Worm (Caenorhabditis elegans): ENCODE results near the gene tpk-1.

tpk-1 gene

DNA sequence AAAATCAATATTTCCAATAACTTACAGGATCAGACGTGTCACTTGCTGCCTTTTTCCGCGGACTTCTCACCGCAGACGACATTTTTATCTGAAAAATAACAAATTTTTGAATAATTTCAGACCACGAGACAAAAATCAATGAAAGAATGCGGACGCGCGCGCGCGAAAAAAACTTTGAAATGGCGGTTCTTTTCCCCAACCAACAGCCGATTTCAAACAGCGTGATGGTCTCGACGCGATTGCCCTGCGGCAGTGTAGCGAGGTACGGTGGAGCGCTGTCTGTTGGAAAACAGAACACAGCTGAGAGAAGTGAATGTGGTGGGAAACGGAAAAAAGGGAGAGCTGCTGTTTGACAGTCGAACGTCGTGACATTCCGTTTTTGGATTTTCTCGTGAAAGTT lies 7.9 kb upstream of the tpk-1 start, which contains the start of gene lin-9 (continued):
- TF ChIP-seq lsy-2 (tag; optimal IDR thresholded peaks at IDR 0.05), result peak; percentile 100
- TF ChIP-seq ets-5 (GFP tag; IDR thresholded peaks at IDR 0.05), result no peak
- peak; percentile 99 for TF ChIP-seq snu-23 (GFP tag; optimal IDR thresholded peaks at IDR 0.05)
- peak; percentile 90 for TF ChIP-seq aly-2 (tag; optimal IDR thresholded peaks at IDR 0.05)
- TF ChIP-seq jun-1 (tag; optimal IDR thresholded peaks at IDR 0.05), result peak; percentile 92
- peak; percentile 93 for TF ChIP-seq mab-9 (GFP tag; IDR thresholded peaks at IDR 0.05)
- peak; percentile 98 for TF ChIP-seq rnt-1 (tag; optimal IDR thresholded peaks at IDR 0.05)
- TF ChIP-seq nhr-71 (tag; optimal IDR thresholded peaks at IDR 0.05), result peak; percentile 98
- TF ChIP-seq nhr-85 (tag), result peak; percentile 96
- peak; percentile 20 to 37 for TF ChIP-seq egl-27 (tag; optimal IDR thresholded peaks at IDR 0.05)
- TF ChIP-seq fkh-10 (GFP tag; optimal IDR thresholded peaks at IDR 0.05), result peak; percentile 85
- no peak for TF ChIP-seq sptf-1 (tag; optimal IDR thresholded peaks at IDR 0.05)
- TF ChIP-seq grh-1 (GFP tag; IDR thresholded peaks at IDR 0.05), result peak; percentile 95
- peak; percentile 97 for TF ChIP-seq irx-1 (tag; optimal IDR thresholded peaks at IDR 0.05)
- TF ChIP-seq ceh-90 (tag; optimal IDR thresholded peaks at IDR 0.05), result peak; percentile 56
- no peak for TF ChIP-seq alr-1 (tag; optimal IDR thresholded peaks at IDR 0.05; ENCODE audit: borderline replicate concordance)
- TF ChIP-seq lin-15B (tag; optimal IDR thresholded peaks at IDR 0.05), result peak; percentile 98
- TF ChIP-seq dpl-1 (GFP tag; optimal IDR thresholded peaks at IDR 0.05), result peak; percentile 96 to 97 (median 96)
- peak; percentile 96 to 97 for TF ChIP-seq efl-1 (optimal IDR thresholded peaks at IDR 0.05)
- TF ChIP-seq efl-1 (GFP tag; optimal IDR thresholded peaks at IDR 0.05 in 1 of 2), result peak; percentile 95 to 100
- peak; percentile 30 for TF ChIP-seq nhr-12 (tag; optimal IDR thresholded peaks at IDR 0.05)
- peak; percentile 88 for TF ChIP-seq nhr-11 (tag; optimal IDR thresholded peaks at IDR 0.05)
- TF ChIP-seq aha-1 (tag; optimal IDR thresholded peaks at IDR 0.05), result peak; percentile 50
- TF ChIP-seq unc-62 (GFP tag; optimal IDR thresholded peaks at IDR 0.05), result no peak
- peak; percentile 71 for TF ChIP-seq unc-130 (tag; optimal IDR thresholded peaks at IDR 0.05)
- peak; percentile 79 for TF ChIP-seq snpc-4 (tag; optimal IDR thresholded peaks at IDR 0.05)
- peak; percentile 97 for TF ChIP-seq mep-1 (tag; optimal IDR thresholded peaks at IDR 0.05)
- TF ChIP-seq Y116A8C.19 (tag; optimal IDR thresholded peaks at IDR 0.05; ENCODE audit: borderline replicate concordance), result no peak
- TF ChIP-seq ceh-82 (tag; optimal IDR thresholded peaks at IDR 0.05), result peak; percentile 90 to 98 (median 95)
- peak; percentile 62 for TF ChIP-seq vab-15 (tag; optimal IDR thresholded peaks at IDR 0.05)
- TF ChIP-seq F16B12.6 (tag; optimal IDR thresholded peaks at IDR 0.05), result peak; percentile 74
- peak; percentile 97 to 98 for TF ChIP-seq lin-35 (GFP tag; optimal IDR thresholded peaks at IDR 0.05)

DNA sequence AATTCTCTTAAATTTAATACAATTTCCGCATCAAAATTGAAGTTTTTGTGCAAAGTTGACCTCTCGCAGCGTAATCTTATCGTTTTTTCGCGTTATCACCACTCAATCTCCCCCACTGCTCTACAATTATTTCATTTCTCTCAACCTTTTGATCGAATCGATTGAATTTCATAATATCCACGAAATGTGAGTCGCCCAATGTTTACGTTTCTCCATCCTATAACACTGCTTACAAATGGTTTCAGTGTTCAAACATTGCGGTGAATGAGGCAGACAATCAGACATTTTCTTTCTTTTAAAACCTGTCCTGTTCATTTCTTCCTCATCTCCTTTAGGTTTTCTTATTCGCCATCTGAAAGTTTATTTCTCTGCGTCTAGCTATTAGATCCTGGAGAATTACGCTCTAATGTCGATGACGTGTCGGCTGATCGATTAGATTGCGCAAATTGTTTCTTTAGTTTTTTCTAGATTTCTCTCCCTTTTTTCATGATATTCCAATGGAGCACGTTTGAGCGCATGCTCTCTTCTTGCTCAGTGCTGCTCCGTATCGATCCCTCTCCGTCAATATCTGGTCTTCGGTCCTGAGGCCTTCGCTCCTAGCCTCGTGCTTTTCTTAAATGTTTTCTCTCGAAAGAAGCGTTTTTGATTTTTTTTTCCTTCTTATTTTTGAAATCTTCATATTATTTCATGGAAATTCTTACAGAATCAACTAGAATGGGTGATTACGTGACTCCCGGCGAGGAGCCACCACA lies 6.9 kb upstream of the tpk-1 start, which contains the start of gene unc-32:
Gene unc-32, plus strand, starts transcription at position 702 of the 752 bp plus-strand sequence.
- peak; percentile 37 for TF ChIP-seq nhr-85 (tag)
- TF ChIP-seq jun-1 (tag; optimal IDR thresholded peaks at IDR 0.05), result no peak
- TF ChIP-seq mep-1 (tag; optimal IDR thresholded peaks at IDR 0.05), result peak; percentile 63
- TF ChIP-seq nhr-71 (tag; optimal IDR thresholded peaks at IDR 0.05), result peak; percentile 65
- no peak for TF ChIP-seq nhr-11 (tag; optimal IDR thresholded peaks at IDR 0.05)
- peak; percentile 41 to 47 for TF ChIP-seq lin-35 (GFP tag; optimal IDR thresholded peaks at IDR 0.05)
- TF ChIP-seq snu-23 (GFP tag; optimal IDR thresholded peaks at IDR 0.05), result peak; percentile 56
- TF ChIP-seq skn-1 (tag; optimal IDR thresholded peaks at IDR 0.05), result peak; percentile 50
- TF ChIP-seq nhr-77 (tag; optimal IDR thresholded peaks at IDR 0.05), result no peak
- TF ChIP-seq nhr-12 (tag; optimal IDR thresholded peaks at IDR 0.05), result no peak
- TF ChIP-seq ceh-82 (tag; optimal IDR thresholded peaks at IDR 0.05), result peak in 2 of 3 experiments; percentile 26 to 72
- TF ChIP-seq lsy-2 (tag; optimal IDR thresholded peaks at IDR 0.05), result peak; percentile 19 to 70
- TF ChIP-seq lin-15B (tag; optimal IDR thresholded peaks at IDR 0.05), result peak; percentile 58
- TF ChIP-seq xbp-1 (tag; optimal IDR thresholded peaks at IDR 0.05), result peak; percentile 28
- peak; percentile 35 for TF ChIP-seq swsn-7 (tag; optimal IDR thresholded peaks at IDR 0.05)
- TF ChIP-seq efl-1 (optimal IDR thresholded peaks at IDR 0.05), result peak; percentile 39 to 40
- TF ChIP-seq efl-1 (GFP tag; optimal IDR thresholded peaks at IDR 0.05 in 1 of 2), result peak; percentile 35 to 37
- peak; percentile 44 for TF ChIP-seq nhr-47 (tag; optimal IDR thresholded peaks at IDR 0.05)
- TF ChIP-seq grh-1 (GFP tag; IDR thresholded peaks at IDR 0.05), result no peak
- TF ChIP-seq mdl-1 (tag; optimal IDR thresholded peaks at IDR 0.05), result peak in 1 of 2 experiments; percentile 18
- peak; percentile 40 for TF ChIP-seq unc-86 (tag; optimal IDR thresholded peaks at IDR 0.05)
- peak; percentile 80 for TF ChIP-seq fkh-8 (tag; optimal IDR thresholded peaks at IDR 0.05)
- TF ChIP-seq fkh-10 (GFP tag; optimal IDR thresholded peaks at IDR 0.05), result peak; percentile 33
- TF ChIP-seq ceh-88 (GFP tag; IDR thresholded peaks at IDR 0.05), result no peak
- no peak for TF ChIP-seq unc-98 (GFP tag; IDR thresholded peaks at IDR 0.05)
- TF ChIP-seq fkh-4 (tag; optimal IDR thresholded peaks at IDR 0.05; ENCODE audit: borderline replicate concordance), result no peak
- peak; percentile 41 for TF ChIP-seq dsc-1 (tag; optimal IDR thresholded peaks at IDR 0.05)
- peak; percentile 4 for TF ChIP-seq nhr-20 (tag; optimal IDR thresholded peaks at IDR 0.05)
- TF ChIP-seq lin-14 (GFP tag; optimal IDR thresholded peaks at IDR 0.05), result peak; percentile 84
- no peak for TF ChIP-seq nhr-84 (tag; optimal IDR thresholded peaks at IDR 0.05)
- no peak for TF ChIP-seq nhr-28 (tag; optimal IDR thresholded peaks at IDR 0.05)
- no peak for TF ChIP-seq lir-3 (tag; optimal IDR thresholded peaks at IDR 0.05; ENCODE audit: poor library complexity)

Measured in whole organism, L1 larva.